Worm (Caenorhabditis elegans) whole organism, early embryonic: ENCODE data around the gene ZK643.5.

Experiments
- B0310.2 ChIP-seq: sonication (generic microtip); optimal IDR thresholded peaks from 2 replicates; lab custom pipeline; 2016; ENCODE audit warnings: mild to moderate bottlenecking, missing genetic modification characterization, missing compliant biosample characterization
- F13C5.2 ChIP-seq: sonication (generic microtip); optimal IDR thresholded peaks from 2 replicates; lab custom pipeline; 2017; ENCODE audit warnings: mild to moderate bottlenecking, missing genetic modification characterization, inconsistent platforms, missing compliant biosample characterization
- aly-1 ChIP-seq: sonication (generic microtip); optimal IDR thresholded peaks from 2 replicates; lab custom pipeline; 2016; ENCODE audit warnings: missing genetic modification characterization, missing compliant biosample characterization
- ama-1 ChIP-seq: fragments of 150-350 bp; optimal IDR thresholded peaks from 2 replicates; lab custom pipeline; 2014
- ceh-13 ChIP-seq: fragments of 200-800 bp; sonication (Bioruptor generic); optimal IDR thresholded peaks from 2 replicates; lab custom pipeline; 2018; ENCODE audit warnings: mild to moderate bottlenecking, missing genetic modification characterization, missing compliant biosample characterization
- ceh-36 ChIP-seq: sonication (generic microtip); optimal IDR thresholded peaks from 2 replicates; lab custom pipeline; 2016; ENCODE audit warnings: missing genetic modification characterization, inconsistent platforms, missing compliant biosample characterization
- ets-7 ChIP-seq: sonication (generic microtip); optimal IDR thresholded peaks from 2 replicates; lab custom pipeline; 2016; ENCODE audit warnings: missing genotype, missing genetic modification characterization, missing compliant biosample characterization
- flt-1 ChIP-seq: fragments of 200-800 bp; sonication (Bioruptor generic); IDR thresholded peaks from 2 replicates; pipeline ENCODE4 v1.3.6; 2022; ENCODE audit warnings: missing genetic modification characterization, missing compliant biosample characterization
- hmbx-1 ChIP-seq: sonication (generic microtip); optimal IDR thresholded peaks from 2 replicates; lab custom pipeline; 2016; ENCODE audit warnings: mild to moderate bottlenecking, missing genetic modification characterization, missing compliant biosample characterization
- hmg-4 ChIP-seq: fragments of 200-800 bp; sonication (Bioruptor generic); optimal IDR thresholded peaks from 2 replicates; lab custom pipeline; 2018; ENCODE audit warnings: mild to moderate bottlenecking, missing genetic modification characterization, missing compliant biosample characterization
- hnd-1 ChIP-seq: sonication (generic microtip); optimal IDR thresholded peaks from 2 replicates; lab custom pipeline; 2016; ENCODE audit warnings: missing genetic modification characterization, missing compliant biosample characterization
- pes-1 ChIP-seq: fragments of 200-800 bp; sonication (Bioruptor generic); IDR thresholded peaks from 2 replicates; pipeline ENCODE4 v1.3.6; 2022; ENCODE audit warnings: missing genetic modification reagents, missing genetic modification characterization, missing compliant biosample characterization
- scrt-1 ChIP-seq: fragments of 200-800 bp; sonication (Bioruptor generic); IDR thresholded peaks from 2 replicates; pipeline ENCODE4 v1.3.6; 2022; ENCODE audit warnings: missing genetic modification characterization, missing compliant biosample characterization
- sea-1 ChIP-seq: fragments of 200-800 bp; sonication (Bioruptor generic); conservative IDR thresholded peaks from 2 replicates; pipeline ENCODE4 v1.3.6; 2022; ENCODE audit warnings: missing genetic modification characterization, missing compliant biosample characterization
- tbx-11 ChIP-seq: fragments of 200-800 bp; sonication (Bioruptor generic); IDR thresholded peaks from 2 replicates; pipeline ENCODE4 v1.3.6; 2022; ENCODE audit warnings: missing genetic modification characterization, missing compliant biosample characterization
- tbx-37 ChIP-seq: fragments of 200-800 bp; sonication (Bioruptor generic); conservative IDR thresholded peaks from 2 replicates; pipeline ENCODE4 v1.3.6; 2022; ENCODE audit warnings: missing genetic modification reagents, missing genetic modification characterization, missing compliant biosample characterization
- tra-4 ChIP-seq: sonication (generic microtip); optimal IDR thresholded peaks from 2 replicates; lab custom pipeline; 2017; ENCODE audit warnings: missing genetic modification characterization, missing compliant biosample characterization

Gene ZK643.5

DNA sequence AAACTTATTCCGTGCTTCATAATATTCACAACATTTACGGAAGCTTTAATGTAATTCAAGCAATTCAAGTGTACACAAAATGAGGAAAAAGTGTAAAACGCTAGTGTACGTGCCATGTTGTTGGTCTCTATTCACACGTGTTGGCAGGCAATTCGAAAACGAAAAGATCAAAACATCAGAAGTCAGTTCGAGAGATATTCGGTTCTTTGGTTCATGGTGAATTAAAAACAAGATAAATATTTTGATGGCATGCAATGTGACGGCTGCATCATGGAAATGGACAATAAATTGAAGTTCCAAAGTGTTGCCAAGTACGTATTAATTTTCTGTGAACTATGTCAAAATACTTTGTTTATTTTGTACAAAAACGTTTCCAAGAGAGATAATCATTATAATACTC is 33.9 kb downstream of the ZK643.5 start:
- TF ChIP-seq B0310.2 (tag; lab: Kevin White, UChicago) (no peak), aly-1 (tag; lab: Kevin White, UChicago) (no peak), hmbx-1 (tag; lab: Kevin White, UChicago) (no peak), ets-7 (tag; lab: Kevin White, UChicago) (no peak), tbx-37 (GFP tag; lab: Robert Waterston, UW) (no peak), ceh-36 (tag; lab: Kevin White, UChicago) (no peak), ceh-13 (GFP tag; lab: Kevin White, UChicago) (no peak), hnd-1 (tag; lab: Kevin White, UChicago) (no peak), sea-1 (no peak), tra-4 (tag; lab: Kevin White, UChicago) (no peak), tbx-11 (GFP tag; lab: Robert Waterston, UW) (no peak), scrt-1 (GFP tag; lab: Robert Waterston, UW) (no peak), flt-1 (GFP tag; lab: Robert Waterston, UW) (no peak), F13C5.2 (no peak), hmg-4 (GFP tag; lab: Kevin White, UChicago) (no peak), pes-1 (GFP tag; lab: Robert Waterston, UW) (no peak)

DNA sequence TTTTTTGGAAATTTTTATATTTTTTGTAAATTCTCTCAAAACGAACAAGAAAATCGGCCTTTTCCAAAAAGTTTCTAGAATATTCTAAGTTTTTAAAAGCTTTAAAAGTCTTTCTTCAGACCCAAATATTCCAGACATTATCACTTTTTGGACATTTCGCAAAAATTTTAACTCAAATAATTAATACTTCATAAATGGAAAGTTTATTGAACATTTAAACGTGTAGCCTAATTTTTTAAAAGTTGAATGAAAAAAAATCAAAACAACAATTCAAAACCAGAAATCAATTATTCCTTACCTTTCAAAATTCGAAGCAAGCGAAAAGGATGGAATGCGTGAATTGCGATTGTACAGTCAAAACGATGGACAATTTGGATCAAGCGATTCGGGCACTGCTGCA is 36.2 kb downstream of the ZK643.5 start, which contains the start of gene ZK637.15:
Gene ZK637.15 (plus strand): TSS at position 301 of the 400 bp plus-strand sequence.
- TF ChIP-seq sea-1 (no peak), pes-1 (GFP tag; lab: Robert Waterston, UW) (no peak)

DNA sequence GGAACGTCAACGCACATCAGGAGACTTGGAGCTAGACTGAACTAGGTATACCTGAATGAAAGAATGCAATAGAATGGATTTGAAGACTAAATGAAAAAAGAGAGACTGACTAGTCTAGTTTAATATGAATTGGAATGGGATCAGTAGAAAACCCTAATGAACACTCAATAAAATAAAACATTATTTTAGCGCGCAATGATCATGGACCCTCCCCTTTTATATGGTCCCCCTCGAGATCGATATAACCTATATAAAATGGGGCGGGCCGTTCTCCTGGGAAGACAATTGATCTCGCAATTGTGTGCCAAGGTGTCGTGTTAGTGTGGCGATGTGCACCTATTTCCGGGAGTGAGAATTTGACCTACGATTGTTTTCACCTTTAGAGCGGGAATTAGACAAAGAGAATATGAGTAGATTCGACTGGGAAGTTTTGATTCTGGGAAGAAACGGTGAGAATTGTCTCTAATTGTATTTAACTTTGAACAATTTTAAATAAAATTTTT is 38.1 kb downstream of the ZK643.5 start, which contains the start of gene cdc-25.3:
Gene cdc-25.3 (minus strand): TSS at position 51 of the 503 bp plus-strand sequence.
- TF ChIP-seq aly-1 (tag; lab: Kevin White, UChicago) (no peak), hnd-1 (tag; lab: Kevin White, UChicago) (no peak), ceh-13 (GFP tag; lab: Kevin White, UChicago) (no peak), ets-7 (tag; lab: Kevin White, UChicago) (no peak), scrt-1 (GFP tag; lab: Robert Waterston, UW) (no peak), hmbx-1 (tag; lab: Kevin White, UChicago) (no peak), F13C5.2 (no peak), pes-1 (GFP tag; lab: Robert Waterston, UW) (no peak), B0310.2 (tag; lab: Kevin White, UChicago) (no peak), hmg-4 (GFP tag; lab: Kevin White, UChicago) (no peak), tra-4 (tag; lab: Kevin White, UChicago) (no peak), flt-1 (GFP tag; lab: Robert Waterston, UW) (no peak), sea-1 (no peak), tbx-37 (GFP tag; lab: Robert Waterston, UW) (no peak), ceh-36 (tag; lab: Kevin White, UChicago) (no peak), tbx-11 (GFP tag; lab: Robert Waterston, UW) (no peak)

DNA sequence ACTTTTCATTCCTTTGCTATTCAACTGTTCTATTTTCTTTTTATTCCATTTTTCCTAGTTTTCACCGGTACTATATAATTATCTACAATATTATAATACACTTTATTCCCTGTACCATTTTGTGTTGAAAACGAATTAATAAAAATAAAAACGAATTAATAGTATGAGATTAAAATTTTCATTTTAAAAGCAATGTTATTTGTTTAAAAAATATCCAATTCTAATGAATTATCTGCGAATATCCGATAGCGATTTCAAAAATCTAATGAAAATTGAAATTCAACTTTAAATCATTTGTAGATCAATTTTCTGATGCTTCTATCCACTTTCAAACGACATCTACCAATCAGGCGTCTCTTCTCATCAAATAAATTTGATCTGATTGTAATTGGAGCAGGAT is 42.5 kb downstream of the ZK643.5 start, which contains the start of gene trxr-2:
Gene trxr-2 (plus strand): TSS at position 301 of the 400 bp plus-strand sequence.
- TF ChIP-seq sea-1 = no peak
- no peak for TF ChIP-seq pes-1 (GFP tag; lab: Robert Waterston, UW)
- TF ChIP-seq tra-4 (tag; lab: Kevin White, UChicago) = no peak
- TF ChIP-seq ceh-36 (tag; lab: Kevin White, UChicago) = no peak
- no peak for TF ChIP-seq hnd-1 (tag; lab: Kevin White, UChicago)
- no peak for TF ChIP-seq aly-1 (tag; lab: Kevin White, UChicago)
- TF ChIP-seq tbx-11 (GFP tag; lab: Robert Waterston, UW) = no peak
- TF ChIP-seq ets-7 (tag; lab: Kevin White, UChicago) = no peak
- TF ChIP-seq tbx-37 (GFP tag; lab: Robert Waterston, UW) = no peak
- no peak for TF ChIP-seq F13C5.2
- TF ChIP-seq ama-1 (lab: Kevin White, UChicago) = no peak
- no peak for TF ChIP-seq hmg-4 (GFP tag; lab: Kevin White, UChicago)
- no peak for TF ChIP-seq flt-1 (GFP tag; lab: Robert Waterston, UW)
- no peak for TF ChIP-seq hmbx-1 (tag; lab: Kevin White, UChicago)
- no peak for TF ChIP-seq ceh-13 (GFP tag; lab: Kevin White, UChicago)

DNA sequence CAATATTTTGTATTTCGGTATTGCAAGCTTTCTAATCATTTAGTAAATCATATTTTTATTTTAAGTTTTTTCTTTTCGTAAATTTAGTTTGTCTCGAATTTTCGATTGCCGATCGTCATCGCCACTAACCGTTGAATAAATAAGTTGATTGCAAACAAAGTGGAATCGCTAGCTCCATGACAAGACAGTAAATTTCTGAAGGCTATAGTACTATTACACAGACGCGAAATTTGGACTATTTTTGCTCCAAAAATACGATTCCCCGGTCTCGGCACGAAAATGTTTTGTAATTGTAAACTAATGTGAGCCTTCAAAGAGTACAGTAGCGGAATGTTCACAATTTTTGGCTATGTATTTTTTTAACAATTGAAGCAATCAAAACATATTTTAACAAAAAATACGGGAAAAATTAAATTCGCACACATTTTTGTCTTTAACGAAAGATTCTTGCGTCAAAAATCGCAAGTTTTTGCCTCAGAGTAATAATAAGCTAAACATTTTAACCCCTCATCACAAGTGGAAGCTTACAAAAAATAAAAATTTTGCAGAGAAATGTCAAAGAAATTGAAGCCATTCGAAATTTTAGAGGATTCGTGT is 44.3 kb downstream of the ZK643.5 start, which contains the start of gene tpk-1:
Gene tpk-1 (plus strand): TSS at position 547 of the 597 bp plus-strand sequence.
- TF ChIP-seq tbx-11 (GFP tag; lab: Robert Waterston, UW) (no peak), F13C5.2 (no peak), ets-7 (tag; lab: Kevin White, UChicago) (no peak), ceh-36 (tag; lab: Kevin White, UChicago) (no peak), ceh-13 (GFP tag; lab: Kevin White, UChicago) (no peak), hmbx-1 (tag; lab: Kevin White, UChicago) (no peak), sea-1 (no peak), ama-1 (lab: Kevin White, UChicago) (no peak), scrt-1 (GFP tag; lab: Robert Waterston, UW) (no peak), flt-1 (GFP tag; lab: Robert Waterston, UW) (no peak), hnd-1 (tag; lab: Kevin White, UChicago) (no peak), hmg-4 (GFP tag; lab: Kevin White, UChicago) (no peak), tbx-37 (GFP tag; lab: Robert Waterston, UW) (no peak)

DNA sequence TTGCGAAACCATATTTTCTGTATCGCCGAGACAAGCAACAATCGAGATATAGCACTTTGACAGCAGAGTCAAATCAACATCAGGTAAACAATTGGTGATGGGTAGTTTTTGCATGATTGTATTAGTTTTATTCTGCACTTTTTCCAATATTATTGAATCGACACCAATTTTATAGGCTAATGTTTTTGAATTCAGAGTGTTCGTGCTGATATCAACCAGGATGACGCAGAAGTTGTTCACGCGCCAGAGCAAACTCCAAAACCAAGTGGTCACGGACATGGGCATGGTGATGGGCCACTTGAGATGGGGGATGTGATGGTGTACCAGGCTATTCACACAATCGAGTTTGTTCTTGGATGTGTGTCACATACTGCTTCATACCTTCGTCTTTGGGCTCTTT is 45.9 kb downstream of the ZK643.5 start:
- TF ChIP-seq flt-1 (GFP tag; lab: Robert Waterston, UW) (no peak), ceh-13 (GFP tag; lab: Kevin White, UChicago) (no peak), ceh-36 (tag; lab: Kevin White, UChicago) (no peak), hmbx-1 (tag; lab: Kevin White, UChicago) (no peak), aly-1 (tag; lab: Kevin White, UChicago) (no peak), pes-1 (GFP tag; lab: Robert Waterston, UW) (no peak), sea-1 (no peak), ets-7 (tag; lab: Kevin White, UChicago) (no peak), tra-4 (tag; lab: Kevin White, UChicago) (no peak), scrt-1 (GFP tag; lab: Robert Waterston, UW) (no peak)
